Worm (Caenorhabditis elegans) whole organism, midembryonic: ENCODE measurements around the gene fntb-1.
A peak's percentile ranks its signal among the peaks of the same experiment; 100 is the strongest.

Experiments
- T22C8.4 ChIP-seq: fragments of 200-800 bp; sonication (Bioruptor generic); IDR thresholded peaks from 2 replicates; pipeline ENCODE4 v1.3.6; 2022; ENCODE audit warnings: missing genetic modification characterization, missing compliant biosample characterization
- cog-1 ChIP-seq: sonication (generic microtip); optimal IDR thresholded peaks from 2 replicates; lab custom pipeline; 2016; ENCODE audit warnings: missing genetic modification characterization, missing compliant biosample characterization
- flt-1 ChIP-seq: fragments of 200-800 bp; sonication (Bioruptor generic); IDR thresholded peaks from 2 replicates; pipeline ENCODE4 v1.3.6; 2022; ENCODE audit warnings: missing genetic modification characterization, missing compliant biosample characterization
- klf-2 ChIP-seq: fragments of 200-800 bp; sonication (Bioruptor generic); conservative IDR thresholded peaks from 2 replicates; pipeline ENCODE4 v1.3.6; 2022; ENCODE audit warnings: missing genetic modification reagents, missing genetic modification characterization, missing compliant biosample characterization
- ztf-23 ChIP-seq: fragments of 200-800 bp; sonication (Bioruptor generic); IDR thresholded peaks from 2 replicates; pipeline ENCODE4 v1.3.6; 2022; ENCODE audit warnings: missing genetic modification reagents, missing genetic modification characterization, missing compliant biosample characterization

Gene fntb-1

DNA sequence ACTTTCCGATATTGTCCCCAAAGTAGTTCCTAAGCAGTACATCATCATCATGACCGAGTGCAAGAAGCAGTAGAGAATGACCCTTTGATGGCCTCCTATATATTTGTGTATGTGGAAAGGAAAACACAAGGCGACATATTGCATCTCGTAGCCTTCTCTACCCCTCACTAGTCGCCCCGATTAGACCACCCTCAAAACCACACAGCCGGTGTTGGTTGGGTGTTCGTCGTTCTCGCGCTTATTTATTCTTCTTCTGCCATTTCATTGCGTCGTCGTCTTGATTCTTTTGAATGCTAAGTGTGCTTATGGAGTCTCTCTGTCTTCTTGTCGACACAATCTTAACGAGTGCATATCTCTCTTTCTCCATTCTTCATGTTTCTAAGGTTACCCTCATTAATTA is 50.8 kb downstream of the fntb-1 start:
- TF ChIP-seq klf-2 (GFP tag; lab: Robert Waterston, UW) (no peak), T22C8.4 (GFP tag; lab: Robert Waterston, UW) (no peak), flt-1 (peak; percentile 61; the same call in 1 of the 2 replicates), ztf-23 (GFP tag; lab: Robert Waterston, UW) (no peak), cog-1 (tag; lab: Kevin White, UChicago) (peak; percentile 34)
